Fruit fly (Drosophila melanogaster): ENCODE results near the gene CG17109.

The CG17109 gene

DNA sequence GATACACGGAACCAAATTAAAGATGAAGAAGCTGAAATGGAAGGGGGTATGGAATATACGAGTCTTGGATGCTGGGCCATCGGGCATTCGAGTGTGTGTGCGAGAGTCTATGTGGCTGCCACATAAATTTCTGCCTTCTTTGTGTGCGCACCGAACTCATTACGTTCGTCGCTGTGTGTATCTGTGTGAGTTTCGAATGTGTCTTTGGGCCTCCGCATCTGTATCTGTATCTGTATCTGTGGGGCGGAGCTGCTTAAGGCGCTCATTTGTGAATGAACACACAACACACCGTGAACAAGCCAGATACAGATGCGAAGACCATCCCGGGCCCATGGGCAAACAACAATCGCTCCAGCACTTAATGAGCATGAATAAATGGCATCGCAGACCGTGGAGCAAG is 48.0 kb downstream of the CG17109 start:
- TF ChIP-seq CG10348 (GFP tag; IDR thresholded peaks at IDR 0.05) (no peak), CG4496 (GFP tag; IDR thresholded peaks at IDR 0.05) (no peak), fd96Ca (GFP tag; IDR thresholded peaks at IDR 0.05) (no peak), CG9948 (tag; optimal IDR thresholded peaks at IDR 0.05) (no peak)

DNA sequence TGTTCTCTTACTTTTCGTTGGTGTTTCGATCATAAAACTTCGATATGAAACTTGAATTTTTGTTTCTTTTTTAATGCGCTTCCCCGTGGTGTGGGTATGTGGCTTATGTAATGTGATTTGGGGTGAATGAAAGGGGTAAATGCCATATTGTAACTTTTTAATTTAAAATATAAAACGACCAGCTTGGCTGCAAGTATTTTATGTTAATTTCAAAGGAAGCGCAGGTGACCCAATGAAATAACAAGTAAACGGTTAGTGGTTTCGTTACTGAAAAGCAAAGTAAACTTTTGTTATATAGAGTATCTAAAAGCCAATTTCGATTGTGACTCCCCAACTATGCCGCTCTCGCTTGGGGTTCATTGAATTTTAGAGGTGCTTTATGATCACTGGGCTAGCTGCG is 49.2 kb downstream of the CG17109 start:
- TF ChIP-seq CG14655 (GFP tag; optimal IDR thresholded peaks at IDR 0.05) (peak; percentile 15), EcR (GFP tag; optimal IDR thresholded peaks at IDR 0.05) (peak; percentile 25), CG17806 (tag; optimal IDR thresholded peaks at IDR 0.05) (peak; percentile 13), CG8301 (tag; optimal IDR thresholded peaks at IDR 0.05) (no peak), CG15710 (tag; optimal IDR thresholded peaks at IDR 0.05) (peak; percentile 38), CG4496 (GFP tag; IDR thresholded peaks at IDR 0.05) (no peak)

DNA sequence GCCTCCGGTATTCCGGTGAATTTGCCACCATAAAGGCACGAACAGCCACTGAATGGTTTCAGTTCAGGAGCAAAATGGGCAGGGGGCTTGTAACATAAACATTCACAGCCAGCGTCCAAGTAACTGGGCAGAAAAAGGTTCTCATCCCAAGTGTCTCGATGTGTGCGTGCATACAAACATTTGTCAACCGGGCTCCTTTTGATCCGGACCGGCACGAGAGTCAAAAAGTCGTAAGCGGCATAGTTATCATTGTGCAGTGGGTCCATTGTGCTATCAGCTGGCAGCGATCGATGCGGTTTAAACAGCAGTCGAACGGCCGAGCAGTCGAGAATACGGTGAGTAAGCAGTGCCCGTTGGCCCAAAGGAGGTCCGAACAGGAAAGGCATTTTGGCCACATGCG is 50.2 kb downstream of the CG17109 start:
- TF ChIP-seq CG15710 (tag; optimal IDR thresholded peaks at IDR 0.05) (no peak), CG14655 (GFP tag; optimal IDR thresholded peaks at IDR 0.05) (no peak), CG4496 (GFP tag; IDR thresholded peaks at IDR 0.05) (no peak), CG32121 (GFP tag; IDR thresholded peaks at IDR 0.05) (no peak)
